Fruit fly (Drosophila melanogaster) S2 (cell line): ENCODE results near the gene CG31274.

Experiments
- CG8478 ChIP-seq: fragments of >200 bp; optimal IDR thresholded peaks from 2 replicates; lab custom pipeline; 2018
- CTCF ChIP-seq, 2 experiments: fragments of >200 bp; optimal IDR thresholded peaks; 2 replicates each; lab custom pipeline; 2018

DNA sequence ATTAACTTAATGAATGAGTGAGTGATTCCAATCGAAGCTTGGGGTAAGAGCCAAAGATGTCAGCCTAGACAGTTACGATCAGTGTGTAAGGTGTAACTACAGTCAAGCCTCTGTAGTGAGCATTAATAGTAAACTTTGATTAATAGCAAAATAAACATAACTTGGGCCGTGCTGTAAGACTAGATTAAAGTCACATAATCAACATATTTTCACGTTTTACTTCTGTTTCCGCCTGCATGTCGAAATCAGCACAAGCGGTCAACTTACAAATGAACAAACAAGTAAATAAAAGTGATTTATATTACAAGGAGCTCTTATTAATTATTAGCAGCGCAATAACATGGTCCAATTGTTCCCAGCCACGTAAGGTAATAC lies 4.9 kb upstream of the CG31274 start:
- TF ChIP-seq CTCF (optimal IDR thresholded peaks at IDR 0.05; lab: Kevin White, UChicago) (no peak), CG8478 (lab: Kevin White, UChicago) (no peak)
